Worm (Caenorhabditis elegans): Measurements from ENCODE around the gene C05E7.3.
A peak's percentile ranks its signal among the peaks of the same experiment; 100 is the strongest.

C05E7.3 gene

DNA sequence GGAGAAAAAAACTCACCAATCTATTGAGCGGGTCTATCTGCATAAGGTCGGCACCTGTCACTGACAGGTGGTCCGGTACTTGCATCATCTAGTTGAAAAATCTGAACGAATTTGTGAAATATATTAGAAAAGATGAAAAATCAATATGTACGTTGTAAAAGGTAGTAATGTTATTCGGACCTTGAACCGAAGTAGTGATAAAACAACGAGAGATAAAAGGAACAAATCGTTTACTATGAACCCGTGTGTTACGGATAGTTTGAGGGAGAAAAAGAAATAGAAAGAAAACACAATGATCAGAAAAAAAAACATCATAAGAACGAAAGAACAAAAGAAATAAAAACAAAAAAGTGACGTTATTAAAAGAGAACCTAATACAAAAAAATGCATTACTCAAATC lies 40.7 kb upstream of the C05E7.3 start, which contains the start of gene mff-1:
TSS of gene mff-1 (minus strand) at position 101 of the 400 bp plus-strand sequence.
- TF ChIP-seq lin-39 (tag; optimal IDR thresholded peaks at IDR 0.05) (no peak), lin-15B (tag; optimal IDR thresholded peaks at IDR 0.05) (no peak), pqm-1 (tag; optimal IDR thresholded peaks at IDR 0.05) (no peak), skn-1 (tag; optimal IDR thresholded peaks at IDR 0.05) (no peak), ceh-82 (tag; optimal IDR thresholded peaks at IDR 0.05) (no peak), nhr-28 (tag; optimal IDR thresholded peaks at IDR 0.05) (no peak), ama-1 (optimal IDR thresholded peaks at IDR 0.05) (no peak), nhr-77 (tag; optimal IDR thresholded peaks at IDR 0.05) (no peak)

DNA sequence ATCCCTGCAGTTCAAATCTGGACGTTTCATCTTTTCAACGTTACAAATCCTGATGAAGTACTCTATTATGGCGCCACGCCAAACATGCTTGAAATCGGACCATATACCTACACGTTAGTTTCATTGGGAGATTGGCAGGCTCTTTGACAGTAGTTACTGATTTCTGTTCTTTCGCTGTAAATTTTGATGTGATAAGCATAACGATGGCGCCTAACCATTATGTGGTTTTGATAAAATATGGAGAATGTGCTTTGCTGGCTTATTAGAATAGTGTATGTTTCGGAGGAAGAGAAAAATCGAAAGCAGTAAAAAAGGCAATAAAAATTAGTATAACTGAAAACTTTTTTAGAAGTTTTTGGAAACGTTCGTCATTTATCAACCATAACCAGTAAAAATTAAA lies 36.3 kb upstream of the C05E7.3 start:
- TF ChIP-seq nhr-12 (tag; optimal IDR thresholded peaks at IDR 0.05) (no peak), zag-1 (tag; optimal IDR thresholded peaks at IDR 0.05) (no peak), lin-15B (tag; optimal IDR thresholded peaks at IDR 0.05) (no peak), unc-39 (tag; optimal IDR thresholded peaks at IDR 0.05) (no peak), fos-1 (tag; optimal IDR thresholded peaks at IDR 0.05) (no peak), elt-2 (tag; optimal IDR thresholded peaks at IDR 0.05) (peak; percentile 77), nfya-1 (tag; optimal IDR thresholded peaks at IDR 0.05; ENCODE audit: insufficient read depth) (no peak), egl-27 (tag; optimal IDR thresholded peaks at IDR 0.05) (no peak), ztf-11 (tag; optimal IDR thresholded peaks at IDR 0.05) (no peak)

DNA sequence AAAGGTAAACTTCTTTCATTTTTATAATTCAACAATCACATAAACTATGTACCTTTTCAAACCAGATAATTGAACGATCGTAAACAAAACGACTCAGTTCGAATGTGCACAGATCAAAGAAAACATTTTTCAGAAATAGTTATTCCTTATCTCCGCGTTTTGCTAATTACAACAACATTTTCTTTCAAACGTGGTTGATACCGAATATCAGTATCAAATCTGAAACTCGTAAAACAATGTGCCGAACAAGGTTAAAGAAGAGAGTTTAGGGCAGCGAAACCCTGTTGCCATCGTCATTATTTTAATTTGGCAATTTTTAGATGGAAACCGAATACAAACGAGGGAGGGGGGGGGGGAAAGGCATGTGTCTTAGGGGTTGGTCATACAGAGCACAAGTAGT lies 35.0 kb upstream of the C05E7.3 start, which contains the start of gene scav-4:
TSS of gene scav-4 (plus strand) at position 383 of the 400 bp plus-strand sequence.
- TF ChIP-seq pqm-1 (tag; optimal IDR thresholded peaks at IDR 0.05) (peak; percentile 31), unc-62 (GFP tag; optimal IDR thresholded peaks at IDR 0.05) (no peak), pha-4 (tag; optimal IDR thresholded peaks at IDR 0.05) (peak; percentile 3), elt-2 (tag; optimal IDR thresholded peaks at IDR 0.05) (peak; percentile 86)

DNA sequence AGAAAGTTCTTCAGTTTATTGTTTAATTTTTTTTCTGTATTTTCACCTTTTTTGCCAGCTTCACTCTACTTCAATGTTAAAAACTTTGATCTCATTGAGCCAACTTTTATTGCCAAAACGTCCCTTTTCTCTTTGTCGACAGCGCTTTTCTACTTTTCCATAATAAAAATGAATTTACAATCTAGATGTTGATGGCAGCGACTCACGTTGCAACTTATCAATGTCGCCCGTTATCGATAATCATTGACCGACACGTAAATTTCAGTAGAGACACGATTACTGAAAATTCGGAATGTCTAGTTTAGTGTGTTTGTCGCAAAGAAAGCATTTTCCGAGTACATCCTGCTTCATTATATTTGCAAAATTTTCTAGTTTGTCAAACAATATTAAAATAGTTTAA lies 33.3 kb upstream of the C05E7.3 start:
- peak; percentile 70 for TF ChIP-seq elt-2 (tag; optimal IDR thresholded peaks at IDR 0.05)
- TF ChIP-seq ztf-11 (tag; optimal IDR thresholded peaks at IDR 0.05) = no peak
- peak; percentile 54 for TF ChIP-seq pqm-1 (tag; optimal IDR thresholded peaks at IDR 0.05)

DNA sequence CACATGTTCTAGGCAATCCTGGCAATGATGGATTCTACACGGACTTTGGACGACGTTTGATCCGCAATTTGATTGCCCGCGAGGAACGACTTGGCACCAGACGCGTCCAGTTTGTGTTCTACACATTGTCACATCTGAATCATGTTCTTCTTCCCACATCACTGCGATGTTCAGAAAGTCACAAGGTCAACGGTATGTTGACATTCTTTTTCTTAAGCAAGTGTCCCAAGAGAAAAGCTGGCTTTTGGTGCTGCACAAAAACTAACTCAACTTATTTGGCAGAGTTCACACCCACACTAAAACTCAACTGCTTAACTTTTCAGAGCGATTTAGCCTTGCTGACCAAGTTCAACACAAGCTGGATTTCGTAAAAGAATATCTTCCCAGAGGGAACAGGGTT lies 32.1 kb upstream of the C05E7.3 start:
- TF ChIP-seq skn-1 (tag; optimal IDR thresholded peaks at IDR 0.05) (no peak), lin-15B (tag; optimal IDR thresholded peaks at IDR 0.05) (no peak), jun-1 (tag; optimal IDR thresholded peaks at IDR 0.05) (no peak), nhr-28 (tag; optimal IDR thresholded peaks at IDR 0.05) (no peak), fos-1 (tag; optimal IDR thresholded peaks at IDR 0.05) (no peak), nhr-237 (tag; optimal IDR thresholded peaks at IDR 0.05) (no peak), lin-39 (tag; optimal IDR thresholded peaks at IDR 0.05) (no peak), egl-27 (tag; optimal IDR thresholded peaks at IDR 0.05) (no peak)

DNA sequence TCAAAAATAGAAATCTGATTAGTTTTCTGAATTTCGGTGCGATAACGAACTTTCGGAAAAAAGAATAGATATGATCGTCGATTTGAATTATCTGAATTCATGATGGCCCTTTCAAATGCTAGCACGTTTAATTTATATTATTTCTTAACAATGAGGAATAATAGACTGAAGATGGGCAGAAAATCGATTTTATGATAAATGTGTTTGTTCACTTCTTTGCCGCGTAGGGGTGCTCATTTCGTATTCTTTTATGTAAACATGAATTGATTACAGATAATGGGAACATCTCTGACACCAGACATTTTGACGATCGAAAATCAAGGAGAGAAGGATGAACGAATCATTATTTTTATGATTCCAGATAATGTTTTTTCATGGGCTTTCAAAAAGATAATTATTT lies 31.0 kb upstream of the C05E7.3 start, which contains the start of gene F11C1.9:
TSS of gene F11C1.9 (minus strand) at position 101 of the 400 bp plus-strand sequence.
- peak; percentile 6 for TF ChIP-seq pha-4 (tag; optimal IDR thresholded peaks at IDR 0.05)
- TF ChIP-seq elt-2 (tag; optimal IDR thresholded peaks at IDR 0.05) = peak; percentile 18
- TF ChIP-seq nhr-67 (tag; optimal IDR thresholded peaks at IDR 0.05) = no peak
- TF ChIP-seq lin-39 (tag; optimal IDR thresholded peaks at IDR 0.05) = no peak

DNA sequence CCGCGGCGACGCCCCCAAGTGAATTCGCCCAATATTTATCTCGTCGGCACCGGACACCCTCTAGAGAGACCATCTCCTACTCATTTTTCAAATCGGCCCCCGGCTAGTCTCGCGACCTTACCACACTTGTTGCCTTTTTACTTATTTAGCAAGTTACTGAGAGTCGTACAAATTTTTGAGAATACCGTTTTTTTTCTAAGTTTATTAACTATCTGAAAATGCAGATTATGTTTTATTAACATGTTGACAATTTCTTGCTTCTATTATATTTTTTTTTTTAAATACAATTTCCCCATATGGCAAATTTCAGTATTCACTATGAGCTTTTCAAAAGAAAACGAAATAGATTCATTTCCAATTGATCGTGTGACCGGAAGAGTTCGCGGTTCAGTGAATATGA lies 30.3 kb upstream of the C05E7.3 start, which contains the start of the genes F11C1.4 and F11C1.10:
TSS of gene F11C1.4 (plus strand) at position 301 of the 400 bp plus-strand sequence.
TSS of gene F11C1.10 (plus strand) at position 309 of the 400 bp plus-strand sequence.
- TF ChIP-seq aly-2 (tag; optimal IDR thresholded peaks at IDR 0.05) (no peak), fkh-10 (GFP tag; optimal IDR thresholded peaks at IDR 0.05) (no peak), nhr-11 (tag; optimal IDR thresholded peaks at IDR 0.05) (no peak)

DNA sequence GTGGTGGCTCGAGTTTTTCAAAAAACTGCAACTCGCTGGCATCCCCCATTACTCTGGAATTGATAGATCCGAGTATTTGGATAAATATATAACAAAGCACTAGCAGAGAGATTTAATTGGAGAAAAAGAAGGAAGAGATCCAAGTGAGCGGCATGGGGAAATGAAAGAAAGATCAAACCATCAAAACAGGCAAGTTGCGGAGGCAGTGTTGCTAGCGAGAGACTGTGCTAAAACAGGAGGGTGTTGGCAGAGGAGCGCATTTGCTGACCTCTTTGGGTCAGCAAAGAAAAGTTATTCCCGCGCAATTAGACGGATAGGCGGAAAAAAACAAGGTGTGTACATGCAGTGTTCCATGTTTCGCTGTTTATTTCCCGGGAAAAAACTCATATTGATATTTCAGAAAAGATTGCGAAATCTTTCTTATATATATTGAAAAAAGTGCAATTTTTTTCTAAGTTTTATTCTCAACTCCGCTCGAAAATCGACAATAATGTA lies 29.2 kb upstream of the C05E7.3 start, which contains the start of gene ppk-3:
TSS of gene ppk-3 (minus strand) at position 51 of the 495 bp plus-strand sequence.
- TF ChIP-seq nhr-23 (tag; optimal IDR thresholded peaks at IDR 0.05) (peak; percentile 96), ceh-28 (tag; optimal IDR thresholded peaks at IDR 0.05) (peak; percentile 55), lin-39 (tag; optimal IDR thresholded peaks at IDR 0.05) (peak; percentile 68), elt-3 (tag; optimal IDR thresholded peaks at IDR 0.05) (peak in 1 of 3 experiments; percentile 24), pha-4 (tag; optimal IDR thresholded peaks at IDR 0.05) (peak; percentile 87), tbx-2 (tag; optimal IDR thresholded peaks at IDR 0.05) (peak; percentile 35), elt-1 (tag; optimal IDR thresholded peaks at IDR 0.05) (peak; percentile 61), sea-2 (GFP tag; optimal IDR thresholded peaks at IDR 0.05) (no peak), mml-1 (tag; optimal IDR thresholded peaks at IDR 0.05) (no peak), nhr-25 (tag; optimal IDR thresholded peaks at IDR 0.05) (peak; percentile 94), lin-15B (tag; optimal IDR thresholded peaks at IDR 0.05) (peak; percentile 81), R02D3.7 (tag; optimal IDR thresholded peaks at IDR 0.05) (peak; percentile 52), nhr-67 (tag; optimal IDR thresholded peaks at IDR 0.05) (no peak), pqm-1 (tag; optimal IDR thresholded peaks at IDR 0.05) (peak; percentile 40), jun-1 (tag; optimal IDR thresholded peaks at IDR 0.05) (peak; percentile 61), elt-2 (tag; optimal IDR thresholded peaks at IDR 0.05) (peak; percentile 20), ceh-9 (tag; optimal IDR thresholded peaks at IDR 0.05) (no peak), nhr-43 (tag; optimal IDR thresholded peaks at IDR 0.05; ENCODE audit: poor library complexity, severe bottlenecking) (peak; percentile 86), ceh-16 (tag; optimal IDR thresholded peaks at IDR 0.05) (no peak), lsy-12 (tag; optimal IDR thresholded peaks at IDR 0.05) (peak; percentile 6), ceh-82 (tag; optimal IDR thresholded peaks at IDR 0.05) (peak; percentile 4)
